Worm (Caenorhabditis elegans) whole organism, young adult: ENCODE measurements around the gene F38A1.6.

Source experiments
- lsy-27 ChIP-seq: sonication (generic microtip); optimal IDR thresholded peaks from 2 replicates; lab custom pipeline; 2017; ENCODE audit warnings: missing genetic modification characterization, mild to moderate bottlenecking, missing compliant biosample characterization, antibody characterized with exemption, missing genotype, borderline replicate concordance; ENCODE audit not compliant: insufficient read depth
- nfyb-1 ChIP-seq: fragments of 200-800 bp; sonication (Bioruptor generic); IDR thresholded peaks from 2 replicates; pipeline ENCODE4 v1.3.6; 2022; ENCODE audit warnings: missing genetic modification reagents, missing genetic modification characterization, missing compliant biosample characterization
- ztf-18 ChIP-seq: sonication (generic microtip); optimal IDR thresholded peaks from 2 replicates; lab custom pipeline; 2016; ENCODE audit warnings: missing genotype, mild to moderate bottlenecking, missing genetic modification characterization, missing compliant biosample characterization

- TF ChIP-seq nfyb-1: no peak
- TF ChIP-seq lsy-27: no peak
- no peak for TF ChIP-seq ztf-18 (tag; lab: Kevin White, UChicago)
These were observed 46.8 kb upstream of the F38A1.6 start, which contains the start of gene dsl-2 for ce11 chrIV:1204870-1205269.
